Worm (Caenorhabditis elegans) whole organism, late embryonic: ENCODE results near the gene hil-7.

Experiments used
- ama-1 ChIP-seq: fragments of 150-350 bp; optimal IDR thresholded peaks from 2 replicates; lab custom pipeline; 2014
- lin-11 ChIP-seq: fragments of 200-800 bp; sonication (Bioruptor generic); optimal IDR thresholded peaks from 2 replicates; lab custom pipeline; 2018; ENCODE audit warnings: mild to moderate bottlenecking, missing genetic modification characterization, missing compliant biosample characterization

- no peak for TF ChIP-seq ama-1 (lab: Kevin White, UChicago)
- no peak for TF ChIP-seq lin-11 (tag; lab: Kevin White, UChicago)
These were observed 2.5 kb downstream of the hil-7 start for ce11 chrIV:6648625-6649024.
